Worm (Caenorhabditis elegans): ENCODE measurements around the gene fbxa-78.
A peak's percentile ranks its signal among the peaks of the same experiment; 100 is the strongest.

fbxa-78 gene

DNA sequence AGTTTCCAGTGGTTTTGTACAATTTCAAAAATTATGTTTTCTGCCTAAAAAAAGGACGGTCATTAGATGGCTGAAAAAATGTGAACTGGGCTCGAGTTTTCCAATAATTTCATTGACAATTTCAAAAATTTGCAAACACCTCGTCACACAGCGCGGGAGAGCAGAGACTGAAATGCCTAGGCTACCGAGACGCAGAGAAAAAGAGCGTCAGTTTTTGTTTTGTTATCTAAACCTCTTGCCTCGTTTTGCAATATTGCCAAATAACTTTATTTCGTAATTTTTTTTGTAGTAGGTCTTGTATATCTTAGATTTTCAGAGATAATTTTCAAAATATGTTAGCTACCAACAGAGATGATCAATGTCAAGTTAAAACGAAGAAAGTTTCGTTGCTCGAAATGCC is 15.1 kb downstream of the fbxa-78 start, which contains the start of gene fbxa-63 (continued):
- TF ChIP-seq ceh-82 (tag; optimal IDR thresholded peaks at IDR 0.05) (peak in 1 of 3 experiments; percentile 35), nhr-71 (tag; optimal IDR thresholded peaks at IDR 0.05) (peak; percentile 42)

DNA sequence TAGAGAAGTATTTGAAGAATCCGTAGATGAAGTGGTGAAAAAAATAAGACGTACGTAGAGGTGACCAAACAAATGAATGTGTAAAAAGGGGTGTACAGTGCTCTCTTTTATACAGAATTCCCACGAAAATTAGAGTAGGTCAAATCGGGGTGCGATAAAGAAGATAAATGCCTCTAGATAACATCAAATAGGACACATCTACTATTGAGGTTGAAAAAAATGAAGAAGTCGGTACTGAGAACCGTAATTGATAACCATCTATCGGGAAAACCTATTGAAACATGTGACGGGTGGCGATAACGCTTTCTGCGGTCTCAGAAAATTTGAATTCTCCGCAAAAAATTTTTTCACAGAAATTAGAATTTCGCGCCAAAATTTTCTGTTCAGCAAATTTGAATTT is 19.6 kb downstream of the fbxa-78 start, which contains the start of gene fbxa-61:
fbxa-61 (plus strand) TSS at position 345 of the 400 bp plus-strand sequence.
- no peak for TF ChIP-seq ztf-11 (tag; optimal IDR thresholded peaks at IDR 0.05)
- peak; percentile 67 for TF ChIP-seq nhr-85 (tag)

DNA sequence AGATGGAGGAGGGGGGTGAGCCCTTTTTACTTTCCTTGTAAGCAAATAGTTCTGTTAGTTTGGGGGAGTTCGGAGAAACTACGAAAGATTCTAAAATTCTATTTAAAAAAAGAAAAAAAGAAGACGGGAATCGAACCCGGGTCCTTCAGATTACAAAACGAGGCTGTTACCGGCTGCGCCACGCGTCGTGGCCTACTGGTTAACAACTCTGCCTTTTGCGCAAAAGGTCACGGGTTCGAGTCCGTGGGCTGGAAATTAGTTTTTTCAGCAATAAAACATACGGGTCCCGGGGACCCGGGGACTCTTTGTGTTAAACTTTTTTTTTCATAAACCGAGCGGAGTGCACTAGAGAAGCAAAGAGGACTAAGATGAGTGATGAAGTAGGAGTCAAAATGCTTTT is 27.1 kb downstream of the fbxa-78 start:
- no peak for TF ChIP-seq zip-4 (GFP tag; optimal IDR thresholded peaks at IDR 0.05)
- TF ChIP-seq pag-3 (tag; optimal IDR thresholded peaks at IDR 0.05; ENCODE audit: borderline replicate concordance, insufficient read depth), result no peak
- no peak for TF ChIP-seq unc-98 (GFP tag; IDR thresholded peaks at IDR 0.05)
- TF ChIP-seq ztf-11 (tag; optimal IDR thresholded peaks at IDR 0.05), result no peak

DNA sequence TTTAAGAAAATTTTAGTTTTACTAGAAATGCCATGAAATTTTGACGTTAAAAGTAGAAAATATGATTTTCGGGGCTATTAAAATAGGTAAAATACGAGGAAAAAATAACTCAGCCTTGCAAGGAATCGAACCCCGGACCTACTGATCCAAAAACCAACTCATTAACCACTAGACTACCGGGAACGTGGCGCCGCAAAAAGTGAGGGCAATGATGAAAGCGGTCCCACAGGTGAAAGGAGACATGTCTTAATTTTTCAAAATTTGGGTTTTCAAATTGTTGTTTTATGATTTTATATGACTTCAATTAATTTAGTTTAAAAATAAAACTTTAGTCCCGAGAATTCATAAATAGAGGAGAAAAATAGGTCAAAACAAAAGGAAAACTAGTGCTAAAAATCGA is 27.6 kb downstream of the fbxa-78 start:
- TF ChIP-seq lsy-2 (tag; optimal IDR thresholded peaks at IDR 0.05) (no peak), snu-23 (GFP tag; optimal IDR thresholded peaks at IDR 0.05) (no peak), pag-3 (tag; optimal IDR thresholded peaks at IDR 0.05; ENCODE audit: borderline replicate concordance, insufficient read depth) (no peak), skn-1 (tag; optimal IDR thresholded peaks at IDR 0.05) (no peak), efl-1 (optimal IDR thresholded peaks at IDR 0.05) (no peak), efl-1 (GFP tag; optimal IDR thresholded peaks at IDR 0.05 in 1 of 2) (peak in 1 of 2 experiments; percentile 86)

- TF ChIP-seq C34B4.2 (tag; optimal IDR thresholded peaks at IDR 0.05) (no peak), nhr-76 (tag; optimal IDR thresholded peaks at IDR 0.05) (no peak), ama-1 (optimal IDR thresholded peaks at IDR 0.05) (no peak), nhr-71 (tag; optimal IDR thresholded peaks at IDR 0.05) (no peak), snu-23 (GFP tag; optimal IDR thresholded peaks at IDR 0.05) (no peak), egl-13 (tag; optimal IDR thresholded peaks at IDR 0.05) (no peak), unc-30 (tag; optimal IDR thresholded peaks at IDR 0.05) (no peak), hlh-4 (tag; optimal IDR thresholded peaks at IDR 0.05) (no peak), fkh-8 (tag; optimal IDR thresholded peaks at IDR 0.05) (no peak), aha-1 (tag; optimal IDR thresholded peaks at IDR 0.05) (no peak), efl-3 (GFP tag; optimal IDR thresholded peaks at IDR 0.05) (no peak), tbx-2 (tag; optimal IDR thresholded peaks at IDR 0.05) (no peak), unc-62 (GFP tag; optimal IDR thresholded peaks at IDR 0.05) (no peak), elt-2 (tag; optimal IDR thresholded peaks at IDR 0.05) (no peak), pqm-1 (tag; optimal IDR thresholded peaks at IDR 0.05) (no peak), nhr-90 (tag; optimal IDR thresholded peaks at IDR 0.05; ENCODE audit: poor library complexity) (no peak), snpc-4 (tag; optimal IDR thresholded peaks at IDR 0.05) (no peak), mdl-1 (tag; optimal IDR thresholded peaks at IDR 0.05) (no peak)
These were observed 28.1 kb downstream of the fbxa-78 start, which contains the start of gene pes-4 for ce11 chrIII:1230174-1230573. pes-4 (minus strand) TSS chrIII:1230274.

DNA sequence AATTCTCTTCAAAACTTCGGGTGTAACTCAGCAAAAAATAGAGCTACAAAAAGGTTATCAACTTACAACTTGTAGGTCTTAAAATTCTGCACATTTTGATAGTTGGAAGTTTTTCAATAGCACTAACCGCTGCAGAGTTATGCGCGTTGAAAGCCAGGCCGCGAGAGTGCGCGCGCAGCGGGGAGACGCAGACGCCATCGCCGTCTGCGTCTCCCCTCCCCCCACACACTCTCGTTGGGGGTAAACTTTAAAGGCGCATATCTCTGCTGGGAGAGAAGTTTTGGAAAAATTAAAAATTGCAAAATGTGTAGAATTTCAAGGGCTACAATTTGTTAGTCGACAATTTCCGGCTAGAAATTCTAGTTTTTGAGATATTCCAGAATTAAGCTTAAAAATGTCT is 28.7 kb downstream of the fbxa-78 start:
- no peak for TF ChIP-seq C34B4.2 (tag; optimal IDR thresholded peaks at IDR 0.05)
- no peak for TF ChIP-seq grh-1 (GFP tag; IDR thresholded peaks at IDR 0.05)
- no peak for TF ChIP-seq dpl-1 (GFP tag; optimal IDR thresholded peaks at IDR 0.05)
- TF ChIP-seq lin-35 (GFP tag; optimal IDR thresholded peaks at IDR 0.05), result no peak
- TF ChIP-seq F16B12.6 (tag; optimal IDR thresholded peaks at IDR 0.05), result no peak
- TF ChIP-seq nhr-76 (tag; optimal IDR thresholded peaks at IDR 0.05), result no peak
- TF ChIP-seq fos-1 (tag; optimal IDR thresholded peaks at IDR 0.05), result no peak
- no peak for TF ChIP-seq unc-86 (tag; optimal IDR thresholded peaks at IDR 0.05)
- no peak for TF ChIP-seq mab-9 (GFP tag; IDR thresholded peaks at IDR 0.05)
- TF ChIP-seq ceh-82 (tag; optimal IDR thresholded peaks at IDR 0.05), result no peak
- TF ChIP-seq nhr-90 (tag; optimal IDR thresholded peaks at IDR 0.05; ENCODE audit: poor library complexity), result no peak
- no peak for TF ChIP-seq lsy-2 (tag; optimal IDR thresholded peaks at IDR 0.05)
- no peak for TF ChIP-seq nhr-77 (tag; optimal IDR thresholded peaks at IDR 0.05)
- no peak for TF ChIP-seq mef-2 (tag; optimal IDR thresholded peaks at IDR 0.05)
- TF ChIP-seq nhr-71 (tag; optimal IDR thresholded peaks at IDR 0.05), result no peak
- no peak for TF ChIP-seq C16A3.4 (tag; optimal IDR thresholded peaks at IDR 0.05)
- TF ChIP-seq alr-1 (tag; optimal IDR thresholded peaks at IDR 0.05; ENCODE audit: borderline replicate concordance), result no peak
- TF ChIP-seq ceh-88 (GFP tag; IDR thresholded peaks at IDR 0.05), result no peak
- TF ChIP-seq fkh-8 (tag; optimal IDR thresholded peaks at IDR 0.05), result no peak

All from whole organism, L1 larva.